Worm (Caenorhabditis elegans): ENCODE results near the gene dmsr-8.

Gene dmsr-8

DNA sequence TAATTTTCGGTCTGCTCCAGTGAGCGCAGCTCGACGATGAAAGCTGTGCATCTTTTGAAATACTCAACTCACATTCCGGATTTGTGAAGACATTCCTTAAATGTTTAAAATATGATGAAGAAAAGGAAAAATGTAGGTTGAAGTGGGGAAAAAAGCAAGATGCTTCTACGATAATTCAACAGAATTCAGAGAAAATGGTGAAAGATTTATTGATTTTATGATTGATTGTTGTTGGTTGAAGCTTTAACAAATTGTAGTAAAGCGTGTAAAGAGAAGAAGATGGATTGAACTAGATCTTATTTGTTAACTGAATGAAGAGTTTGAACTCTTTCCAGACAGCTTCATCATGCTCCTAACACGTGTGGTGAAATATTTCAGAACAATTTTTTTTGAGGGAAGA, 24.2 kb downstream of the dmsr-8 start, which contains the start of gene ncx-5:
Gene ncx-5 (minus strand): TSS at position 101 of the 400 bp plus-strand sequence.
- TF ChIP-seq T22C8.4 (GFP tag; IDR thresholded peaks at IDR 0.05) (no peak), ztf-29 (GFP tag; IDR thresholded peaks at IDR 0.05) (no peak), klf-2 (GFP tag; conservative IDR thresholded peaks at IDR 0.05) (no peak), ztf-23 (GFP tag; IDR thresholded peaks at IDR 0.05) (no peak), flt-1 (GFP tag; IDR thresholded peaks at IDR 0.05) (no peak), tab-1 (GFP tag; IDR thresholded peaks at IDR 0.05) (no peak), med-1 (GFP tag; optimal IDR thresholded peaks at IDR 0.05; ENCODE audit: insufficient read depth) (no peak), cog-1 (tag; optimal IDR thresholded peaks at IDR 0.05) (no peak), ref-1 (GFP tag; conservative IDR thresholded peaks at IDR 0.05) (no peak)

ce11 chrV:10485389-10485788, 28.8 kb downstream of the dmsr-8 start:
- TF ChIP-seq cog-1 (tag; optimal IDR thresholded peaks at IDR 0.05): no peak
- TF ChIP-seq ztf-29 (GFP tag; IDR thresholded peaks at IDR 0.05): no peak
- TF ChIP-seq tab-1 (GFP tag; IDR thresholded peaks at IDR 0.05): no peak
- TF ChIP-seq flt-1 (GFP tag; IDR thresholded peaks at IDR 0.05): no peak
- TF ChIP-seq T22C8.4 (GFP tag; IDR thresholded peaks at IDR 0.05): no peak
- TF ChIP-seq ztf-23 (GFP tag; IDR thresholded peaks at IDR 0.05): no peak
- TF ChIP-seq ref-1 (GFP tag; conservative IDR thresholded peaks at IDR 0.05): no peak
- TF ChIP-seq klf-2 (GFP tag; conservative IDR thresholded peaks at IDR 0.05): no peak
- no peak for TF ChIP-seq med-1 (GFP tag; optimal IDR thresholded peaks at IDR 0.05; ENCODE audit: insufficient read depth)

- TF ChIP-seq ztf-23 (GFP tag; IDR thresholded peaks at IDR 0.05) (no peak), med-1 (GFP tag; optimal IDR thresholded peaks at IDR 0.05; ENCODE audit: insufficient read depth) (no peak), klf-2 (GFP tag; conservative IDR thresholded peaks at IDR 0.05) (no peak), ztf-29 (GFP tag; IDR thresholded peaks at IDR 0.05) (no peak), tab-1 (GFP tag; IDR thresholded peaks at IDR 0.05) (no peak), ref-1 (GFP tag; conservative IDR thresholded peaks at IDR 0.05) (no peak), T22C8.4 (GFP tag; IDR thresholded peaks at IDR 0.05) (no peak), flt-1 (GFP tag; IDR thresholded peaks at IDR 0.05) (no peak), cog-1 (tag; optimal IDR thresholded peaks at IDR 0.05) (no peak)
Observed at ce11 chrV:10484640-10485039, 29.5 kb downstream of the dmsr-8 start, which contains the start of gene Y32F6B.1. TSS of gene Y32F6B.1 (minus strand) at chrV:10484740.

DNA sequence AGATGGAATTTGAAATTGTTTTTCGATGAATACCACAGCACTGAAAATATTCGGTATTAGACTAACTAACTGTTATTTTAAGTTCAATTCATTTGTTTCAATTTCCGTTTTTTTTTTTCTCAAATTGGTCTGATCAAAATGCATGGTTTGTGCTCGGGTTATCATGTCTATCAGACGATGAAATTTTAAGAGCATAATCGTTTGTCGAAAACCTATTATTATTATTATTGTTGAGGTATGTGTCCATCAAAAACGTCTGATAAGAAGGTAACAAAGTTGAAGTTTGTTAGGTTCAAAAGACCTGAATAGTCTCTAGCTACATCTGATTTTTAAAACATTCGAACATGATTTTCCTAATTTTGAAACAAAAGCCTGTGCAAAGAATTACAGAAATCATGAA, 30.2 kb downstream of the dmsr-8 start:
- TF ChIP-seq flt-1 (GFP tag; IDR thresholded peaks at IDR 0.05) (no peak), med-1 (GFP tag; optimal IDR thresholded peaks at IDR 0.05; ENCODE audit: insufficient read depth) (no peak), T22C8.4 (GFP tag; IDR thresholded peaks at IDR 0.05) (no peak), klf-2 (GFP tag; conservative IDR thresholded peaks at IDR 0.05) (no peak), ztf-23 (GFP tag; IDR thresholded peaks at IDR 0.05) (no peak), tab-1 (GFP tag; IDR thresholded peaks at IDR 0.05) (no peak), cog-1 (tag; optimal IDR thresholded peaks at IDR 0.05) (no peak), ztf-29 (GFP tag; IDR thresholded peaks at IDR 0.05) (no peak), ref-1 (GFP tag; conservative IDR thresholded peaks at IDR 0.05) (no peak)

ce11 chrV:10478097-10478828, 35.9 kb downstream of the dmsr-8 start, which contains the start of the genes crp-1 and Y32F6B.9:
TSS of gene crp-1 (plus strand) at chrV:10478564.
TSS of gene Y32F6B.9 (plus strand) at chrV:10478699.
- TF ChIP-seq tab-1 (GFP tag; IDR thresholded peaks at IDR 0.05): no peak
- TF ChIP-seq T22C8.4 (GFP tag; IDR thresholded peaks at IDR 0.05): no peak
- no peak for TF ChIP-seq ref-1 (GFP tag; conservative IDR thresholded peaks at IDR 0.05)
- no peak for TF ChIP-seq klf-2 (GFP tag; conservative IDR thresholded peaks at IDR 0.05)
- TF ChIP-seq cog-1 (tag; optimal IDR thresholded peaks at IDR 0.05): no peak
- TF ChIP-seq ztf-23 (GFP tag; IDR thresholded peaks at IDR 0.05): no peak
- no peak for TF ChIP-seq med-1 (GFP tag; optimal IDR thresholded peaks at IDR 0.05; ENCODE audit: insufficient read depth)
- no peak for TF ChIP-seq ztf-29 (GFP tag; IDR thresholded peaks at IDR 0.05)
- no peak for TF ChIP-seq flt-1 (GFP tag; IDR thresholded peaks at IDR 0.05)

- TF ChIP-seq flt-1 (GFP tag; IDR thresholded peaks at IDR 0.05) (no peak), ztf-29 (GFP tag; IDR thresholded peaks at IDR 0.05) (no peak), cog-1 (tag; optimal IDR thresholded peaks at IDR 0.05) (no peak), med-1 (GFP tag; optimal IDR thresholded peaks at IDR 0.05; ENCODE audit: insufficient read depth) (no peak), klf-2 (GFP tag; conservative IDR thresholded peaks at IDR 0.05) (no peak), T22C8.4 (GFP tag; IDR thresholded peaks at IDR 0.05) (no peak)
Observed at ce11 chrV:10476864-10477443, 37.2 kb downstream of the dmsr-8 start.

DNA sequence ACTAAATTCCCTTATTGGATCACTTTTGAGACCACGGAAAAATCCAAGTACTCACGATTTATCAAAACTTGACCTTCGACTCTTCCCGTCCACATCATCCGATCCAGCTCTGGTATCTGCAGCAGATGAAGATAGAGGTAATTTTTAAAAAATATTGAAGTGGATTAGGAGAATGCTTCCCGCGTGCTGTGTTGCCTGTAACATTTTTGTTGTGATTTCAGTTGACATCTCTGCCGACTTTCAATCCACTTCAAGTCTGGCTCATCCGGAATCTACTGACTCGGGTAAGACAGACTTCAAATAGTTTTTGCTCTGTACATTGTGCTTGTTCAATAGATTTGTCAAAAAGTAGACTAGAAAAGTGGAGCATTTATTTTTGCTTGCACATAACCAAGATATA, 38.8 kb downstream of the dmsr-8 start:
- TF ChIP-seq klf-2 (GFP tag; conservative IDR thresholded peaks at IDR 0.05) (no peak), ref-1 (GFP tag; conservative IDR thresholded peaks at IDR 0.05) (no peak), flt-1 (GFP tag; IDR thresholded peaks at IDR 0.05) (no peak), T22C8.4 (GFP tag; IDR thresholded peaks at IDR 0.05) (no peak), cog-1 (tag; optimal IDR thresholded peaks at IDR 0.05) (no peak), tab-1 (GFP tag; IDR thresholded peaks at IDR 0.05) (no peak), ztf-23 (GFP tag; IDR thresholded peaks at IDR 0.05) (no peak), med-1 (GFP tag; optimal IDR thresholded peaks at IDR 0.05; ENCODE audit: insufficient read depth) (no peak), ztf-29 (GFP tag; IDR thresholded peaks at IDR 0.05) (no peak)

- TF ChIP-seq ref-1 (GFP tag; conservative IDR thresholded peaks at IDR 0.05): no peak
- TF ChIP-seq flt-1 (GFP tag; IDR thresholded peaks at IDR 0.05): no peak
- no peak for TF ChIP-seq tab-1 (GFP tag; IDR thresholded peaks at IDR 0.05)
- TF ChIP-seq ztf-29 (GFP tag; IDR thresholded peaks at IDR 0.05): no peak
Observed at ce11 chrV:10474040-10474439, 40.1 kb downstream of the dmsr-8 start.

DNA sequence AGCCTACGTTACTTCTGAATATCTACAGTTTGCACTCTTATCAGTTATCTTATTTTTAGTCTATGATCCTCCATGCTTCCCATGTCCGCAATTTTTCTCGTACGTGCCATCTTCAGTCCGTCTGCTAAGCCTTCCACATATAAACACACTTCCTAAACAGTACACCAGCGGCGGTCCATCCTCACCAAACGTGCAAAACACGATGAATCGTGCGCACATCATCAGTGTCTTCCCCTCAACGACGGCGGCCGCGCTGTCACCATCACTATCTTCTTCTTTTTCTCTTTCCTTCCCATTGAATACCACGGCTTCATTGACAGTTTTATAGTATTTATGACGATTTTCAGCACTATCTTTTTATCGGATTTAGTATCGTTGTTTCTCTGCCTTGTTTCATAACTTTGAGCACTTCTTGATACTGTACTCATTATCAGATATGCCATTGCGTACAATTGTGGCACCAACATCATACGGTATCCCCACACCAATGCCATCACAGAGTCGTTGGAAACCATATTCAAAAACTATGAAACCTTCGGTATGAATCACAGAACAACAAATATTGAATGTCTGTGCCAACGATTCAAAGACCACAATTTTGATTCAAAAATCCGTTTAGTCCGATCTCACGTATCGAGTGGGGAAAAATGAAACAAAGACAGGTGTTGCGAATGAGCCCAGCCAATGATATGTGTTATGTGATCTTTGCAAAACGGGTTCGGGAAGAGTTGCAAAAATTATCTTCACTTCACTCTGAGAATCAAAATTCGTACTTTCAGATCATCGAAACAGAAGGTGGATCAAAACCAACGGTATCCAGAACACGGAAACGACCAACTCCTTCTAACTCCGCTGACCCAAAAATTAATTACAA, 41.0 kb downstream of the dmsr-8 start:
- TF ChIP-seq ztf-29 (GFP tag; IDR thresholded peaks at IDR 0.05) (no peak), med-1 (GFP tag; optimal IDR thresholded peaks at IDR 0.05; ENCODE audit: insufficient read depth) (no peak), flt-1 (GFP tag; IDR thresholded peaks at IDR 0.05) (no peak), tab-1 (GFP tag; IDR thresholded peaks at IDR 0.05) (no peak), ref-1 (GFP tag; conservative IDR thresholded peaks at IDR 0.05) (no peak), ztf-23 (GFP tag; IDR thresholded peaks at IDR 0.05) (no peak), klf-2 (GFP tag; conservative IDR thresholded peaks at IDR 0.05) (no peak), cog-1 (tag; optimal IDR thresholded peaks at IDR 0.05) (no peak)

Measured in whole organism, midembryonic.